Fruit fly (Drosophila melanogaster): ENCODE results near the gene Dup99B.

Gene Dup99B

DNA sequence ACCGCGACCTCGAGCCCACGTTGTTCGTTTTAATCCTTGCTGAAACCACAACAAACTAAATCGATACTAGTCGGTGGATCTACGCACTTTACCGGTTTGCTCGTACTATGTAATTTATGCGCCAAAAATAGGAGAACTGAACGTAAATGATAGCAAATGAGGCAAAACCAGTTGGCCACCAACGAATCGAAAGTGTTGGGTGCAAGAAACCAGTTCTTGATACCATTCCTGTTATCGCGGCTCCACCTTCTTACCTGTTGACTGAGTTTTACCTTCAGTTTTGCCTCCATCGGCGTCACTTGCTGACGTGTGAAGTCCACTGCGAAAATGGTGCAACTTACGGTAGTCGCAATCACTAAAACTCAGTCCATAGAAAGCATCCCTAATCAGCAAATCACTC lies 24.9 kb upstream of the Dup99B start:
- TF ChIP-seq EcR (GFP tag; optimal IDR thresholded peaks at IDR 0.05) (peak; percentile 50), CG4496 (GFP tag; IDR thresholded peaks at IDR 0.05) (no peak)

DNA sequence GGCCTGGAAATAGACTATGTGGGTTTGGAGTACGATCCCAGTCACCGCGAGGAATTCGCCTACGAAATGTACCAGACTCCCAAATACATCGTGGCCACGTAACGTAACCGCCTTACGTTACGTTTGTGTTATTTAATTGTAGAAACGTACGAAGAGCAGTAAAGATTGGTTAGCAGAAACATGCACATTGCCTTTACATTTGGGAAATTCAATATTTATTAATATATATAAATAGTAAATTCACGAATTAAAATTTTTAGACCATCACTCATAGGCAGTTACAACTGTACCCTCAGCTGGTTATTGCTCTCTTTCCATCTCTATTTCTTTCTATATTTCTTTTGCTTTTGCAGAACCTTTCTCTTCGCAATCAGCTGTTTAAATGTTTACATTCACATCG lies 22.7 kb upstream of the Dup99B start, which contains the start of gene Gnpnat:
Gene Gnpnat, plus strand, starts transcription at position 385 of the 400 bp plus-strand sequence.
- TF ChIP-seq CG15710 (tag; optimal IDR thresholded peaks at IDR 0.05), result peak; percentile 40
- no peak for TF ChIP-seq EcR (GFP tag; optimal IDR thresholded peaks at IDR 0.05)
- no peak for TF ChIP-seq Ets98B (GFP tag; IDR thresholded peaks at IDR 0.05)
- peak; percentile 37 for TF ChIP-seq CG34367 (tag; optimal IDR thresholded peaks at IDR 0.05)
- no peak for TF ChIP-seq gl (tag; optimal IDR thresholded peaks at IDR 0.05)
- no peak for TF ChIP-seq CG32121 (GFP tag; IDR thresholded peaks at IDR 0.05)
- TF ChIP-seq CG8301 (tag; optimal IDR thresholded peaks at IDR 0.05), result peak; percentile 63
- TF ChIP-seq Pif1A (GFP tag; optimal IDR thresholded peaks at IDR 0.05), result peak; percentile 51
- peak; percentile 46 for TF ChIP-seq CG8159 (tag; optimal IDR thresholded peaks at IDR 0.05)
- peak; percentile 61 for TF ChIP-seq CG17806 (tag; optimal IDR thresholded peaks at IDR 0.05)
- TF ChIP-seq CG10348 (GFP tag; IDR thresholded peaks at IDR 0.05), result no peak
- no peak for TF ChIP-seq rn (GFP tag; IDR thresholded peaks at IDR 0.05)
- no peak for TF ChIP-seq CG13204 (GFP tag; optimal IDR thresholded peaks at IDR 0.05)
- peak; percentile 63 for TF ChIP-seq Snoo (tag; optimal IDR thresholded peaks at IDR 0.05)
- no peak for TF ChIP-seq CG4496 (GFP tag; IDR thresholded peaks at IDR 0.05)
- TF ChIP-seq fd96Ca (GFP tag; IDR thresholded peaks at IDR 0.05), result no peak
- TF ChIP-seq Pif1B (GFP tag; optimal IDR thresholded peaks at IDR 0.05), result peak; percentile 48
- no peak for TF ChIP-seq D1 (tag; optimal IDR thresholded peaks at IDR 0.05)
- TF ChIP-seq CG14655 (GFP tag; optimal IDR thresholded peaks at IDR 0.05), result peak; percentile 58
- peak; percentile 7 for TF ChIP-seq CG9948 (tag; optimal IDR thresholded peaks at IDR 0.05)
- TF ChIP-seq CG12605 (GFP tag; IDR thresholded peaks at IDR 0.05), result no peak

- peak; percentile 98 for TF ChIP-seq Pif1B (GFP tag; optimal IDR thresholded peaks at IDR 0.05)
- TF ChIP-seq Ets98B (GFP tag; IDR thresholded peaks at IDR 0.05), result peak; percentile 100
- peak; percentile 98 for TF ChIP-seq CG8301 (tag; optimal IDR thresholded peaks at IDR 0.05)
- TF ChIP-seq CG32121 (GFP tag; IDR thresholded peaks at IDR 0.05), result peak; percentile 100
- peak; percentile 99 for TF ChIP-seq CG15710 (tag; optimal IDR thresholded peaks at IDR 0.05)
- TF ChIP-seq Snoo (tag; optimal IDR thresholded peaks at IDR 0.05), result peak; percentile 99
- peak; percentile 96 for TF ChIP-seq CG34367 (tag; optimal IDR thresholded peaks at IDR 0.05)
- peak; percentile 100 for TF ChIP-seq Pif1A (GFP tag; optimal IDR thresholded peaks at IDR 0.05)
- no peak for TF ChIP-seq CG13204 (GFP tag; optimal IDR thresholded peaks at IDR 0.05)
- peak; percentile 98 for TF ChIP-seq gl (tag; optimal IDR thresholded peaks at IDR 0.05)
- TF ChIP-seq fd96Ca (GFP tag; IDR thresholded peaks at IDR 0.05), result peak; percentile 100
- TF ChIP-seq CG9948 (tag; optimal IDR thresholded peaks at IDR 0.05), result peak; percentile 98
- peak; percentile 100 for TF ChIP-seq rn (GFP tag; IDR thresholded peaks at IDR 0.05)
- peak; percentile 61 for TF ChIP-seq EcR (GFP tag; optimal IDR thresholded peaks at IDR 0.05)
- peak; percentile 99 for TF ChIP-seq CG14655 (GFP tag; optimal IDR thresholded peaks at IDR 0.05)
- TF ChIP-seq CG8159 (tag; optimal IDR thresholded peaks at IDR 0.05), result peak; percentile 98
- peak; percentile 100 for TF ChIP-seq CG10348 (GFP tag; IDR thresholded peaks at IDR 0.05)
- TF ChIP-seq CG12605 (GFP tag; IDR thresholded peaks at IDR 0.05), result peak; percentile 100
- no peak for TF ChIP-seq D1 (tag; optimal IDR thresholded peaks at IDR 0.05)
- peak; percentile 100 for TF ChIP-seq CG4496 (GFP tag; IDR thresholded peaks at IDR 0.05)
- TF ChIP-seq CG17806 (tag; optimal IDR thresholded peaks at IDR 0.05), result peak; percentile 99
These were observed 21.5 kb upstream of the Dup99B start, which contains the start of the genes CG7601 and CIA30 for dm6 chr3R:29736678-29737093. TSS of gene CG7601 (minus strand) at chr3R:29736745. TSS of gene CIA30 (plus strand) at chr3R:29736965.

- TF ChIP-seq EcR (GFP tag; optimal IDR thresholded peaks at IDR 0.05), result peak; percentile 4
- TF ChIP-seq CG9948 (tag; optimal IDR thresholded peaks at IDR 0.05), result no peak
These were observed 11.1 kb upstream of the Dup99B start for dm6 chr3R:29726277-29726676.

dm6 chr3R:29725577-29726240 lies 10.5 kb upstream of the Dup99B start, which contains the start of gene Kul:
TSS of gene Kul (plus strand) at chr3R:29725830.
- TF ChIP-seq Pif1A (GFP tag; optimal IDR thresholded peaks at IDR 0.05) (no peak), CG17806 (tag; optimal IDR thresholded peaks at IDR 0.05) (peak; percentile 18), EcR (GFP tag; optimal IDR thresholded peaks at IDR 0.05) (no peak), CG4496 (GFP tag; IDR thresholded peaks at IDR 0.05) (peak; percentile 56; the same call in 2 of the 3 replicates), CG34367 (tag; optimal IDR thresholded peaks at IDR 0.05) (peak; percentile 28), CG9948 (tag; optimal IDR thresholded peaks at IDR 0.05) (no peak), Ets98B (GFP tag; IDR thresholded peaks at IDR 0.05) (peak; percentile 34), CG8301 (tag; optimal IDR thresholded peaks at IDR 0.05) (peak; percentile 50), Pif1B (GFP tag; optimal IDR thresholded peaks at IDR 0.05) (no peak), CG8159 (tag; optimal IDR thresholded peaks at IDR 0.05) (peak; percentile 40), CG10348 (GFP tag; IDR thresholded peaks at IDR 0.05) (no peak), CG15710 (tag; optimal IDR thresholded peaks at IDR 0.05) (peak; percentile 23), rn (GFP tag; IDR thresholded peaks at IDR 0.05) (peak; percentile 19; the same call in 1 of the 2 replicates), fd96Ca (GFP tag; IDR thresholded peaks at IDR 0.05) (peak; percentile 49; the same call in 1 of the 3 replicates), CG32121 (GFP tag; IDR thresholded peaks at IDR 0.05) (peak; percentile 57; the same call in 1 of the 2 replicates), D1 (tag; optimal IDR thresholded peaks at IDR 0.05) (no peak), CG14655 (GFP tag; optimal IDR thresholded peaks at IDR 0.05) (no peak), CG12605 (GFP tag; IDR thresholded peaks at IDR 0.05) (peak; percentile 18; the same call in 1 of the 2 replicates), gl (tag; optimal IDR thresholded peaks at IDR 0.05) (peak; percentile 67), Snoo (tag; optimal IDR thresholded peaks at IDR 0.05) (peak; percentile 61), CG13204 (GFP tag; optimal IDR thresholded peaks at IDR 0.05) (no peak)
